Worm (Caenorhabditis elegans): ENCODE data around the gene H40L08.7.

Gene H40L08.7

DNA sequence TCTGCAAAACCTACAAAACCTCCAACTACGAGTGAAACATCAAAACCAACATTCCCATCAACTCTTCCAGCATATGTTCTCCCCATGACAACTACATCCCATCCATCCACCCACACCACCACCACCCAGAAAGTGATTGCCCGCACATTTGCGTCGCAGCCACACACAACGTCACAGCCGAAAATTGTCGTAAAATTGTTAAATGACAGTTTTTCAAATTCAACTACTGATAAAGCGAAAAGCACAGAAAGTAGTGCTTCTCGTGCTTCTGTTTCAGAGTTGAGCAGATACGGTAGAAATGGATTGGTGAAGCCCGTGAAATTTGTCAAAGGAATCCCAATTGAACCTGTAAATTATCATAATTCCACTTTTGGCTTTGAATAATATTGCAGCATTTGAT, 10.2 kb upstream of the H40L08.7 start:
- no peak for TF ChIP-seq snpc-4 (tag; optimal IDR thresholded peaks at IDR 0.05)
- TF ChIP-seq mab-5 (tag; optimal IDR thresholded peaks at IDR 0.05) = no peak
- no peak for TF ChIP-seq lin-32 (GFP tag; optimal IDR thresholded peaks at IDR 0.05)
- TF ChIP-seq sem-2 (GFP tag; optimal IDR thresholded peaks at IDR 0.05) = no peak
- TF ChIP-seq nhr-2 (tag; optimal IDR thresholded peaks at IDR 0.05) = no peak
- no peak for TF ChIP-seq blmp-1 (tag; optimal IDR thresholded peaks at IDR 0.05)
- no peak for TF ChIP-seq unc-62 (GFP tag; optimal IDR thresholded peaks at IDR 0.05)
- TF ChIP-seq unc-39 (tag; optimal IDR thresholded peaks at IDR 0.05) = no peak

DNA sequence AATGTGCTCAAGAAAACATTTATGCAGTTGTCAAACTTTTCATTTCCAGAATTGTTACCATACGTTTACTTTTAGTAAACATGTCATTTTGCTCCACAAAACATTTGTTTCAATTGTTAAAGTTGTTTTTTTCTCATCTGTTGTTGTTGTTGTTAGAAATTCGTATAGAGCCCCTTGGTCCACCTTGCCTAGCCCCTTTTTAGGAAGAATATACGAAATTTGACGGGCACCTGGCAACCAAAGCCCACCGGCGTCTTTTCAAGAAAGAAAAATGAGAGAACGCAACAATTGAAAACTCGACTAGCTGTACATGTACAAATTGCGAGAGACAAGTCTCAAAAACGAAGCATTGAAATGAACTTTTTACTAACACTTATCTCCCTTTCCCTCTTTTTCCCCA, 6.9 kb upstream of the H40L08.7 start, which contains the start of gene F09B12.5:
F09B12.5 (plus strand) TSS at position 301 of the 400 bp plus-strand sequence.
- TF ChIP-seq nhr-12 (tag; optimal IDR thresholded peaks at IDR 0.05) (no peak), mep-1 (tag; optimal IDR thresholded peaks at IDR 0.05) (no peak), mab-5 (tag; optimal IDR thresholded peaks at IDR 0.05) (no peak), elt-3 (tag; optimal IDR thresholded peaks at IDR 0.05) (no peak), lin-13 (tag; optimal IDR thresholded peaks at IDR 0.05) (no peak), lin-32 (GFP tag; optimal IDR thresholded peaks at IDR 0.05) (no peak), nhr-2 (tag; optimal IDR thresholded peaks at IDR 0.05) (no peak)

DNA sequence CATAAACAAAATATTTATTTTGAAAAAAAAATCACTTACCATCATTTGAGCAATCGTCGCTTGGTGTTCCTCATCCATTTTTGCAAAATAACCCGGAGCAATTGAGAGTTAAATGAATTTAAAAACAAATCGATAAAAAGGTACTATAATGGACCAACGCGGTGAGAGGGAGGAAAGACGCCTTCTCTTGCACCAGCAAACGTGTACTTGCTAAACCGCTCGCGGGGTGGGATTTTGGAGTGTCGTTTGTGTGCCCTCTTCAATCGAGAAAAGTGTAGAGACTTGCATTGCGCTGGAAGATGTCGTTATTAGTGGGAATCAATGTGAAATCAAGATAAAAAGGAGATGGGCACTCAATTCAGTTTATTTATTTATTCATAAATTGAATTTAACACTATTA, 6.3 kb upstream of the H40L08.7 start, which contains the start of gene H40L08.1:
H40L08.1 (minus strand) TSS at position 292 of the 400 bp plus-strand sequence.
- TF ChIP-seq ztf-11 (tag; optimal IDR thresholded peaks at IDR 0.05) (no peak), ceh-43 (GFP tag; optimal IDR thresholded peaks at IDR 0.05) (no peak), ceh-39 (tag; optimal IDR thresholded peaks at IDR 0.05) (peak; percentile 9), pha-4 (tag; optimal IDR thresholded peaks at IDR 0.05) (peak; percentile 10), zip-8 (tag; optimal IDR thresholded peaks at IDR 0.05) (no peak), hlh-1 (tag; optimal IDR thresholded peaks at IDR 0.05) (no peak), elt-1 (tag; optimal IDR thresholded peaks at IDR 0.05; ENCODE audit: borderline replicate concordance, insufficient read depth) (peak; percentile 15), mep-1 (tag; optimal IDR thresholded peaks at IDR 0.05) (peak; percentile 9), blmp-1 (tag; optimal IDR thresholded peaks at IDR 0.05) (no peak), ces-1 (GFP tag; optimal IDR thresholded peaks at IDR 0.05) (peak; percentile 56)

DNA sequence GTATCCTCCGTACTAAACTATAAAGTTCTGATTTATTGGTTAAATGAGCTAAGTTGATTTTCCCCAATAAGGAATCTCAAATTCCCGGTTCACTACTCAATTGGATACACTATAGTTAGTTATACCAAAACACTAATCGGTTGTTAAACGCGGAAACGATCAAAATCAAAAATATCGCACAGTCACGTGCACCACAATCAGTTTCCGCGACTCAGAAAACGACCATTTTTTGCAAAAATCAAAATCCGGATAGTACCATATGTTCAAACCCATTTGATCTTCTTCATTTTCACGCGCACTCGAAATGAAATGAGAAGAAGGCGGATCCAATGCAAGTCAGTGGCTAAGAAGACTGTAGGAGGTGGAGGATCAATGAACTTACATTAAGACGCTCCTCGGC, 3.9 kb upstream of the H40L08.7 start:
- TF ChIP-seq unc-62 (GFP tag; optimal IDR thresholded peaks at IDR 0.05) (no peak), nhr-237 (tag; optimal IDR thresholded peaks at IDR 0.05) (no peak), unc-39 (tag; optimal IDR thresholded peaks at IDR 0.05) (no peak), lin-32 (GFP tag; optimal IDR thresholded peaks at IDR 0.05) (no peak), ces-1 (GFP tag; optimal IDR thresholded peaks at IDR 0.05) (no peak), zip-8 (tag; optimal IDR thresholded peaks at IDR 0.05) (no peak), nhr-28 (tag; optimal IDR thresholded peaks at IDR 0.05) (no peak), elt-3 (tag; optimal IDR thresholded peaks at IDR 0.05) (no peak), mls-2 (tag; optimal IDR thresholded peaks at IDR 0.05) (no peak), nhr-12 (tag; optimal IDR thresholded peaks at IDR 0.05) (no peak), ham-2 (GFP tag; optimal IDR thresholded peaks at IDR 0.05) (no peak)

DNA sequence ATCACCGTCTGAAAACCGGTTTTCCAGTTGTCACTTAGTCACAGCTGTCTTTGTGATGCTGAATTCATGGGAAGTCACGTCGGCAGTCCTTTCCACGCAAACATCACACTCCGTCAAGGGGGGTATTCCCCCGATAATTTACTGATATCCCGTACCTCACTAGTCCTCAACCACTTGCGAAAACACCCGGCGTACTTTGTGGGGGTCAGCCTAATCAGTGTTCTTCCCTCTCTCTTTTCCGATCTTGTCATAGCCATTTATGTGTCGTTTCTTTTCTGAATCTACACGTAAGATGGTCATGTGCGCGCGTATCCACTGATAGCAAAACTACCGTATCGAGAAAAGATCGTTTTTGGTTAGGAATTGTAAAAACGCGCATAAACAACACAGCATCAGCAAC, 1.9 kb upstream of the H40L08.7 start:
- TF ChIP-seq sptf-1 (tag; optimal IDR thresholded peaks at IDR 0.05) (no peak), nhr-12 (tag; optimal IDR thresholded peaks at IDR 0.05) (no peak), cnd-1 (tag; optimal IDR thresholded peaks at IDR 0.05) (no peak), bed-3 (GFP tag; optimal IDR thresholded peaks at IDR 0.05) (no peak), blmp-1 (tag; optimal IDR thresholded peaks at IDR 0.05) (no peak), unc-39 (tag; optimal IDR thresholded peaks at IDR 0.05) (no peak), ceh-39 (tag; optimal IDR thresholded peaks at IDR 0.05) (no peak), ceh-83 (GFP tag; optimal IDR thresholded peaks at IDR 0.05) (no peak), ces-1 (GFP tag; optimal IDR thresholded peaks at IDR 0.05) (no peak), ham-2 (GFP tag; optimal IDR thresholded peaks at IDR 0.05) (no peak)

DNA sequence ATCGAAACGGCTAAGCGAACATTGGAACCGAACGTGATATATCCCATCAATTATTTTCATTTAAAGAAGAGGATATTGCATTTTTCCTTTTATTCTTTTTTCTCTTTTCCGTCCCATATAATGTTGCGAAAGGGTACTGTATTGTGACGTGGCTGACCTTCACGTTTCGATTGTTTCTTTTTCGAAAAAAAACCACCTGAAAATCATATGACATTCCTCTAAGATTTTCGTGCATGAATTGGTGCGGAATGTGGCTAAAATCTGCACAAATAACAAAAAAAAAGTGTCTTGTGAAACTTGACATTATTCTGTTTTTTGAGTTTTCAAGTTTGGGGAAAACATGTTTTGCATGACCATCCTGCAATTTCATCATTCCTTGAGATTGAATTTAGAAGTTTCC, 732 bp upstream of the H40L08.7 start:
- no peak for TF ChIP-seq ceh-83 (GFP tag; optimal IDR thresholded peaks at IDR 0.05)
- no peak for TF ChIP-seq unc-62 (GFP tag; optimal IDR thresholded peaks at IDR 0.05)
- TF ChIP-seq cnd-1 (tag; optimal IDR thresholded peaks at IDR 0.05) = no peak
- no peak for TF ChIP-seq elt-1 (tag; optimal IDR thresholded peaks at IDR 0.05; ENCODE audit: borderline replicate concordance, insufficient read depth)

DNA sequence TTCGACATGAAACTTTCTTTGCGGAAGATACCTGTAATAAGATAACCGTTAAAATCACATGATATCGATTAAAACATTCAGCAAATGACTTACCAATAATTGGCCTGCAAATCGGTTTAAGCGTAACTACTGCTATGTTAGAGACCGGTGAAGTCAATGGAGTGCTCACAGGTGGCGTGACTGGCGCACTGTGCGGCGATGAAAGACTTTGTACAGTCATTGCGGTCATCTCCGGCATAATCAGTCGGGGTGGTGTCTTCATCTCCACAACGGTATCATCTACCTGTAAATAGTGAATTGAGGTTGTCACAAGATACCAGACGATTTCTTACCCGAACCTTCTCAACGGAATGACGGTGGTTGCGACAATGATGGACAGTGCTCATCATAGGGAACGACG, 635 bp downstream of the H40L08.7 start:
- TF ChIP-seq ham-2 (GFP tag; optimal IDR thresholded peaks at IDR 0.05) (no peak), mab-5 (tag; optimal IDR thresholded peaks at IDR 0.05) (no peak)
